Worm (Caenorhabditis elegans): ENCODE measurements around the gene str-130.

ce11 chrV:8130149-8130661, 39.7 kb upstream of the str-130 start, which contains the start of gene snap-1:
- TF ChIP-seq ets-7 (tag; optimal IDR thresholded peaks at IDR 0.05) (no peak), tbx-37 (GFP tag; conservative IDR thresholded peaks at IDR 0.05) (no peak), tra-4 (tag; optimal IDR thresholded peaks at IDR 0.05) (no peak), ama-1 (optimal IDR thresholded peaks at IDR 0.05) (no peak), sea-1 (GFP tag; conservative IDR thresholded peaks at IDR 0.05) (no peak), pes-1 (GFP tag; IDR thresholded peaks at IDR 0.05) (no peak), aly-1 (tag; optimal IDR thresholded peaks at IDR 0.05) (no peak), ceh-36 (tag; optimal IDR thresholded peaks at IDR 0.05) (no peak)

Measured in whole organism, early embryonic.